Worm (Caenorhabditis elegans) whole organism, late embryonic: ENCODE results near the gene tmed-10.

Source experiments
- ets-4 ChIP-seq: sonication (generic microtip); optimal IDR thresholded peaks from 2 replicates; lab custom pipeline; 2016; ENCODE audit warnings: missing genetic modification characterization, missing compliant biosample characterization
- madf-2 ChIP-seq: sonication (generic microtip); optimal IDR thresholded peaks from 2 replicates; lab custom pipeline; 2017; ENCODE audit warnings: missing genetic modification characterization, missing compliant biosample characterization
- nfya-1 ChIP-seq: sonication (generic microtip); optimal IDR thresholded peaks from 2 replicates; lab custom pipeline; 2017; ENCODE audit warnings: missing genetic modification characterization, mild to moderate bottlenecking, missing compliant biosample characterization, antibody characterized with exemption, moderate library complexity
- nhr-11 ChIP-seq: fragments of 150-350 bp; optimal IDR thresholded peaks from 2 replicates; lab custom pipeline; 2014; ENCODE audit warnings: missing biosample characterization, missing genetic modification characterization

DNA sequence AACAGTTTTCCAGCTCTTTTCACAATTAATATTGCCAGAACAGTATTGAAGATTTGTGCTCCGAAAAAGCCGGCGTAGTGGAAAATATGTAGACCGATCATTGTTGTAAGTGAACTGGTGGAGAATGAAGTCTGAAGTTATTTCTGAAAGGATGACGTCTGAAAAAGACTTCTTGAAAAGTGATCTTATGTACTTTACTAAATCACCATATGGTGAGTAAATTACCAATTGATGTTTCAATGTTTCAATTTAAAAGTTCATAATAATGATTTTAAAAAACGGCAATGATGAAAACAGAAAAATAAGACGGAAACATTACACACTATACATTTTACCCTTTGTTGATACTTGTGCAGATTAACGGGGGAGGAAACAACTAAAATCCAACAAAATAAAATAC lies 3.0 kb downstream of the tmed-10 start, which contains the start of gene str-141:
- no peak for TF ChIP-seq ets-4
- TF ChIP-seq nfya-1 (tag; lab: Kevin White, UChicago), result no peak
- no peak for TF ChIP-seq nhr-11 (tag; lab: Kevin White, UChicago)
- no peak for TF ChIP-seq madf-2
